Worm (Caenorhabditis elegans) whole organism, L2 larva: ENCODE data around the gene str-129.

ENCODE experiments used
- ceh-82 ChIP-seq: fragments of 150-350 bp; optimal IDR thresholded peaks from 2 replicates; lab custom pipeline; 2014; ENCODE audit warnings: missing biosample characterization, missing genetic modification characterization
- elt-1 ChIP-seq: fragments of 150-350 bp; optimal IDR thresholded peaks from 2 replicates; lab custom pipeline; 2014; ENCODE audit warnings: missing biosample characterization, missing genetic modification characterization
- nhr-77 ChIP-seq: fragments of 150-350 bp; optimal IDR thresholded peaks from 2 replicates; lab custom pipeline; 2014; ENCODE audit warnings: missing biosample characterization, missing genetic modification characterization
- peb-1 ChIP-seq: fragments of 150-350 bp; optimal IDR thresholded peaks from 2 replicates; lab custom pipeline; 2014; ENCODE audit warnings: missing biosample characterization, missing genetic modification characterization

- TF ChIP-seq peb-1: no peak
- TF ChIP-seq ceh-82 (tag; lab: Kevin White, UChicago): no peak
- TF ChIP-seq nhr-77: no peak
- no peak for TF ChIP-seq elt-1 (tag; lab: Kevin White, UChicago)
Observed at ce11 chrV:8050811-8051210, 41.5 kb downstream of the str-129 start, which contains the start of gene col-43.
